Fruit fly (Drosophila melanogaster) whole organism, embryonic: ENCODE data around the gene CG7006.
A peak's percentile ranks its signal among the peaks of the same experiment; 100 is the strongest.

Experiments
- Atf3 ChIP-seq: fragments of 200-800 bp; sonication (Bioruptor generic); optimal IDR thresholded peaks from 3 replicates; lab custom pipeline; 2016; ENCODE audit warnings: missing biosample characterization, missing genetic modification characterization
- Atf6 ChIP-seq: fragments of 200-800 bp; sonication (Bioruptor generic); IDR thresholded peaks from 2 replicates; pipeline ENCODE4 v1.3.6; 2022; ENCODE audit warnings: missing biosample characterization, missing genetic modification characterization
- CG10431 ChIP-seq: fragments of 200-800 bp; sonication (Bioruptor generic); optimal IDR thresholded peaks from 3 replicates; lab custom pipeline; 2018; ENCODE audit warnings: missing biosample characterization, mild to moderate bottlenecking, missing genetic modification characterization
- CG11085 ChIP-seq: fragments of 200-800 bp; sonication (Bioruptor generic); IDR thresholded peaks from 2 replicates; pipeline ENCODE4 v1.3.6; 2022; ENCODE audit warnings: missing biosample characterization, missing genetic modification characterization
- CG11504 ChIP-seq: fragments of 200-800 bp; sonication (Bioruptor generic); optimal IDR thresholded peaks from 3 replicates; lab custom pipeline; 2019; ENCODE audit warnings: missing biosample characterization, mild to moderate bottlenecking, missing genetic modification characterization, moderate library complexity
- CG12155 ChIP-seq: fragments of 200-800 bp; sonication (Bioruptor generic); optimal IDR thresholded peaks from 3 replicates; lab custom pipeline; 2016; ENCODE audit warnings: missing biosample characterization, missing genetic modification characterization
- CG12236 ChIP-seq: fragments of 200-800 bp; sonication (Bioruptor generic); optimal IDR thresholded peaks from 2 replicates; lab custom pipeline; 2016; ENCODE audit warnings: missing biosample characterization, missing genetic modification characterization
- CG13123 ChIP-seq: fragments of 200-800 bp; sonication (Bioruptor generic); optimal IDR thresholded peaks from 2 replicates; lab custom pipeline; 2016; ENCODE audit warnings: missing biosample characterization, missing genetic modification characterization
- CG14441 ChIP-seq: fragments of 200-800 bp; sonication (Bioruptor generic); IDR thresholded peaks from 2 replicates; pipeline ENCODE4 v1.3.6; 2022; ENCODE audit warnings: missing biosample characterization, missing genetic modification characterization
- CG14965 ChIP-seq: fragments of 200-800 bp; sonication (Bioruptor generic); optimal IDR thresholded peaks from 2 replicates; lab custom pipeline; 2016; ENCODE audit warnings: missing biosample characterization, missing genetic modification characterization, borderline replicate concordance
- CG15011 ChIP-seq: fragments of 200-800 bp; sonication (Bioruptor generic); optimal IDR thresholded peaks from 3 replicates; lab custom pipeline; 2018; ENCODE audit warnings: missing biosample characterization, mild to moderate bottlenecking, missing genetic modification characterization
- CG1529 ChIP-seq: fragments of 200-800 bp; sonication (Bioruptor generic); optimal IDR thresholded peaks from 3 replicates; lab custom pipeline; 2018; ENCODE audit warnings: missing biosample characterization, missing genetic modification characterization
- CG1792 ChIP-seq: fragments of 200-800 bp; sonication (Bioruptor generic); optimal IDR thresholded peaks from 2 replicates; lab custom pipeline; 2016; ENCODE audit warnings: missing biosample characterization, missing genetic modification characterization
- CG2202 ChIP-seq: fragments of 200-800 bp; sonication (Bioruptor generic); optimal IDR thresholded peaks from 2 replicates; lab custom pipeline; 2018; ENCODE audit warnings: missing biosample characterization, mild to moderate bottlenecking, missing genetic modification characterization
- CG2889 ChIP-seq: fragments of 200-800 bp; sonication (Bioruptor generic); IDR thresholded peaks from 3 replicates; pipeline ENCODE4 v1.3.6; 2022; ENCODE audit warnings: missing biosample characterization, missing genetic modification characterization
- CG31441 ChIP-seq: fragments of 200-800 bp; sonication (Bioruptor generic); IDR thresholded peaks from 2 replicates; pipeline ENCODE4 v1.3.6; 2022; ENCODE audit warnings: missing biosample characterization, missing genetic modification characterization
- CG4617 ChIP-seq: fragments of 200-800 bp; sonication (Bioruptor generic); optimal IDR thresholded peaks from 3 replicates; lab custom pipeline; 2016; ENCODE audit warnings: missing biosample characterization, missing genetic modification characterization, borderline replicate concordance
- CG4854 ChIP-seq: fragments of 200-800 bp; sonication (Bioruptor generic); optimal IDR thresholded peaks from 2 replicates; lab custom pipeline; 2016; ENCODE audit warnings: missing biosample characterization, missing genetic modification characterization, inconsistent platforms
- CG6272 ChIP-seq: fragments of 200-800 bp; sonication (Bioruptor generic); IDR thresholded peaks from 2 replicates; pipeline ENCODE4 v1.3.6; 2022; ENCODE audit warnings: missing biosample characterization, missing genetic modification characterization
- CG6791 ChIP-seq: fragments of 200-800 bp; sonication (Bioruptor generic); IDR thresholded peaks from 3 replicates; pipeline ENCODE4 v1.3.6; 2022; ENCODE audit warnings: missing biosample characterization, missing genetic modification characterization; ENCODE audit not compliant: partially characterized antibody
- CG8765 ChIP-seq: fragments of 200-800 bp; sonication (Bioruptor generic); IDR thresholded peaks from 2 replicates; pipeline ENCODE4 v1.3.6; 2022; ENCODE audit warnings: missing biosample characterization, missing genetic modification characterization
- Camta ChIP-seq: fragments of 200-800 bp; sonication (Bioruptor generic); optimal IDR thresholded peaks from 2 replicates; lab custom pipeline; 2016; ENCODE audit warnings: missing biosample characterization, missing genetic modification characterization
- Deaf1 ChIP-seq: fragments of 200-800 bp; optimal IDR thresholded peaks from 3 replicates; lab custom pipeline; 2019; ENCODE audit warnings: missing biosample characterization, mild to moderate bottlenecking, missing genetic modification characterization, moderate library complexity
- Dip2 ChIP-seq: fragments of 200-800 bp; sonication (Bioruptor generic); IDR thresholded peaks from 2 replicates; pipeline ENCODE4 v1.3.6; 2022; ENCODE audit warnings: missing biosample characterization, missing genetic modification characterization
- E2f1 ChIP-seq: fragments of 200-800 bp; sonication (Bioruptor generic); IDR thresholded peaks from 2 replicates; pipeline ENCODE4 v1.3.6; 2022; ENCODE audit warnings: missing biosample characterization, missing genetic modification characterization
- E2f2 ChIP-seq: fragments of 200-800 bp; sonication (Bioruptor generic); IDR thresholded peaks from 2 replicates; pipeline ENCODE4 v1.3.6; 2022; ENCODE audit warnings: missing biosample characterization, missing genetic modification characterization
- Elba2 ChIP-seq: fragments of 200-800 bp; sonication (Bioruptor generic); optimal IDR thresholded peaks from 3 replicates; lab custom pipeline; 2016; ENCODE audit warnings: missing biosample characterization, missing genetic modification characterization
- HLHmδ ChIP-seq: fragments of 200-800 bp; sonication (Bioruptor generic); optimal IDR thresholded peaks from 2 replicates; lab custom pipeline; 2018; ENCODE audit warnings: missing biosample characterization, mild to moderate bottlenecking, missing genetic modification characterization, moderate library complexity
- Hr3 ChIP-seq: fragments of 200-800 bp; sonication (Bioruptor generic); optimal IDR thresholded peaks from 3 replicates; lab custom pipeline; 2016; ENCODE audit warnings: missing biosample characterization, missing genetic modification characterization
- Lhr ChIP-seq: fragments of 200-800 bp; sonication (Bioruptor generic); optimal IDR thresholded peaks from 3 replicates; lab custom pipeline; 2017; ENCODE audit warnings: mild to moderate bottlenecking, missing biosample characterization, missing genetic modification reagents, missing genetic modification characterization
- Neu2 ChIP-seq: fragments of 200-800 bp; sonication (Bioruptor generic); optimal IDR thresholded peaks from 3 replicates; lab custom pipeline; 2016; ENCODE audit warnings: missing biosample characterization, missing genetic modification characterization, borderline replicate concordance
- Oli ChIP-seq: fragments of 200-800 bp; sonication (Bioruptor generic); optimal IDR thresholded peaks from 2 replicates; lab custom pipeline; 2018; ENCODE audit warnings: missing biosample characterization, mild to moderate bottlenecking, missing genetic modification characterization, moderate library complexity
- Sry-β ChIP-seq: fragments of 200-800 bp; sonication (Bioruptor generic); optimal IDR thresholded peaks from 2 replicates; lab custom pipeline; 2018; ENCODE audit warnings: missing biosample characterization, mild to moderate bottlenecking, missing genetic modification characterization, moderate library complexity
- Vsx1 ChIP-seq: fragments of 200-800 bp; sonication (Bioruptor generic); optimal IDR thresholded peaks from 2 replicates; lab custom pipeline; 2017; ENCODE audit warnings: missing biosample characterization, mild to moderate bottlenecking, missing genetic modification characterization, missing genetic modification reagents
- chm ChIP-seq: fragments of 200-800 bp; sonication (Bioruptor generic); IDR thresholded peaks from 2 replicates; pipeline ENCODE4 v1.3.6; 2022; ENCODE audit warnings: missing biosample characterization, missing genetic modification characterization
- croc ChIP-seq: fragments of 200-800 bp; sonication (Bioruptor generic); conservative IDR thresholded peaks from 3 replicates; pipeline ENCODE4 v1.3.6; 2022; ENCODE audit warnings: missing biosample characterization, missing genetic modification characterization
- eve ChIP-seq, 2 experiments: fragments of >200 bp; optimal IDR thresholded peaks; 2 replicates each; lab custom pipeline; 2017; ENCODE audit warnings: missing biosample characterization in 2 of 2, missing genetic modification characterization in 2 of 2
- fru ChIP-seq: fragments of >200 bp; optimal IDR thresholded peaks from 2 replicates; lab custom pipeline; 2017
- knrl ChIP-seq: fragments of 200-800 bp; sonication (Bioruptor generic); IDR thresholded peaks from 3 replicates; pipeline ENCODE4 v1.3.6; 2022; ENCODE audit warnings: missing biosample characterization, missing genetic modification characterization; ENCODE audit not compliant: partially characterized antibody
- nom ChIP-seq: fragments of 200-800 bp; sonication (Bioruptor generic); optimal IDR thresholded peaks from 2 replicates; lab custom pipeline; 2017; ENCODE audit warnings: missing biosample characterization, missing genetic modification characterization, mild to moderate bottlenecking, moderate library complexity, missing genetic modification reagents
- pan ChIP-seq, 4 experiments: fragments of >200 bp in 3 of 4; fragments of 200-800 bp in 1 of 4; sonication (Bioruptor generic) in 1 of 4; optimal IDR thresholded peaks in 3 of 4; IDR thresholded peaks in 1 of 4; 2 replicates each; pipeline versions ENCODE4 v1.3.6 to Lab custom; 2017 to 2022; ENCODE audit warnings: missing biosample characterization in 2 of 4, missing genetic modification characterization in 2 of 4, mixed read lengths in 1 of 4
- pfk ChIP-seq: fragments of 200-800 bp; sonication (Bioruptor generic); optimal IDR thresholded peaks from 2 replicates; lab custom pipeline; 2018; ENCODE audit warnings: missing biosample characterization, mild to moderate bottlenecking, missing genetic modification characterization, moderate library complexity
- salm ChIP-seq: fragments of 200-800 bp; sonication (Bioruptor generic); optimal IDR thresholded peaks from 2 replicates; lab custom pipeline; 2018; ENCODE audit warnings: missing biosample characterization, mild to moderate bottlenecking, missing genetic modification characterization
- seq ChIP-seq: fragments of 200-800 bp; sonication (Bioruptor generic); IDR thresholded peaks from 2 replicates; pipeline ENCODE4 v1.3.6; 2022; ENCODE audit warnings: missing biosample characterization, missing genetic modification characterization
- sima ChIP-seq: fragments of 200-800 bp; sonication (Bioruptor generic); optimal IDR thresholded peaks from 2 replicates; lab custom pipeline; 2016; ENCODE audit warnings: missing biosample characterization, missing genetic modification characterization
- tna ChIP-seq: fragments of 200-800 bp; sonication (Bioruptor generic); IDR thresholded peaks from 2 replicates; pipeline ENCODE4 v1.3.6; 2022; ENCODE audit warnings: missing biosample characterization, missing genetic modification characterization; ENCODE audit not compliant: partially characterized antibody
- wek ChIP-seq: fragments of 200-800 bp; sonication (Bioruptor generic); optimal IDR thresholded peaks from 3 replicates; lab custom pipeline; 2018; ENCODE audit warnings: missing biosample characterization, mild to moderate bottlenecking, missing genetic modification characterization, moderate library complexity
- z ChIP-seq: fragments of 200-800 bp; sonication (Bioruptor generic); IDR thresholded peaks from 3 replicates; pipeline ENCODE4 v1.3.6; 2022; ENCODE audit warnings: missing biosample characterization, missing genetic modification characterization

The CG7006 gene

dm6 chr3R:24810844-24811625 lies 39.4 kb upstream of the CG7006 start (continued):
- TF ChIP-seq Vsx1 (GFP tag; lab: Kevin White, UChicago): peak; percentile 66
- no peak for TF ChIP-seq HLHmδ (GFP tag; lab: Kevin White, UChicago)
- peak; percentile 78; the same call in 2 of the 3 replicates for TF ChIP-seq CG2889 (GFP tag; lab: Robert Waterston, UW)
- TF ChIP-seq eve (GFP tag; optimal IDR thresholded peaks at IDR 0.05; lab: Kevin White, UChicago): no peak
- TF ChIP-seq knrl (GFP tag; lab: Robert Waterston, UW): no peak
- TF ChIP-seq Neu2 (GFP tag; lab: Kevin White, UChicago): no peak
- TF ChIP-seq fru: no peak
- TF ChIP-seq CG1792: peak; percentile 81
- peak; percentile 58; the same call in 2 of the 3 replicates for TF ChIP-seq croc
- TF ChIP-seq E2f2 (GFP tag; lab: Robert Waterston, UW): peak; percentile 66
- TF ChIP-seq z (GFP tag; lab: Robert Waterston, UW): 0 out of 3 replicates have a peak, but pooled peaks have one; percentile 18
- TF ChIP-seq pan (optimal IDR thresholded peaks at IDR 0.05; lab: Kevin White, UChicago): no peak
- peak in 1 of 2 experiments; percentile 93 for TF ChIP-seq pan (GFP tag; optimal IDR thresholded peaks at IDR 0.05 in 1 of 2, IDR thresholded peaks at IDR 0.05 in 1 of 2)
- TF ChIP-seq CG11504 (tag; lab: Kevin White, UChicago): peak; percentile 91
- peak; percentile 87 for TF ChIP-seq Hr3 (GFP tag; lab: Kevin White, UChicago)
- peak; percentile 76 for TF ChIP-seq CG4854 (GFP tag; lab: Kevin White, UChicago)
- TF ChIP-seq CG14965: no peak
- TF ChIP-seq CG14441 (GFP tag; lab: Robert Waterston, UW): peak; percentile 91
- TF ChIP-seq tna (GFP tag; lab: Robert Waterston, UW): no peak
- peak; percentile 81 for TF ChIP-seq CG6272 (GFP tag; lab: Robert Waterston, UW)
- TF ChIP-seq CG11085 (GFP tag; lab: Robert Waterston, UW): peak; percentile 63; the same call in 1 of the 2 replicates
- TF ChIP-seq Atf6: peak; percentile 94
- peak; percentile 89 for TF ChIP-seq Oli (tag; lab: Kevin White, UChicago)
- peak; percentile 85 for TF ChIP-seq salm
- peak; percentile 73 for TF ChIP-seq CG13123
- peak; percentile 52 for TF ChIP-seq CG12236 (GFP tag; lab: Kevin White, UChicago)
- peak; percentile 20; the same call in 1 of the 2 replicates for TF ChIP-seq CG8765
- TF ChIP-seq CG12155 (GFP tag; lab: Kevin White, UChicago): peak; percentile 87
- peak; percentile 83 for TF ChIP-seq CG31441 (GFP tag; lab: Robert Waterston, UW)
- TF ChIP-seq CG6791 (GFP tag; lab: Robert Waterston, UW): no peak
- no peak for TF ChIP-seq Sry-β
- TF ChIP-seq CG10431: peak; percentile 54
- peak; percentile 54 for TF ChIP-seq CG2202 (tag; lab: Kevin White, UChicago)
- TF ChIP-seq Elba2 (GFP tag; lab: Kevin White, UChicago): no peak
- peak; percentile 78 for TF ChIP-seq CG15011 (GFP tag; lab: Kevin White, UChicago)
- peak; percentile 36 for TF ChIP-seq CG4617 (GFP tag; lab: Kevin White, UChicago)
- peak; percentile 41 for TF ChIP-seq Lhr (GFP tag; lab: Kevin White, UChicago)
- peak; percentile 78 for TF ChIP-seq Camta
- peak; percentile 92 for TF ChIP-seq seq (GFP tag; lab: Robert Waterston, UW)
- TF ChIP-seq pfk (GFP tag; lab: Kevin White, UChicago): no peak
- TF ChIP-seq chm (GFP tag; lab: Robert Waterston, UW): peak; percentile 90
- TF ChIP-seq Dip2 (GFP tag; lab: Robert Waterston, UW): peak; percentile 47; the same call in 1 of the 2 replicates
- TF ChIP-seq nom (GFP tag; lab: Kevin White, UChicago): peak; percentile 19
- TF ChIP-seq Atf3 (GFP tag; lab: Kevin White, UChicago): peak; percentile 76
- peak; percentile 87 for TF ChIP-seq E2f1
- peak; percentile 71 for TF ChIP-seq sima (GFP tag; lab: Kevin White, UChicago)
- TF ChIP-seq wek (GFP tag; lab: Kevin White, UChicago): peak; percentile 77
- peak; percentile 78 for TF ChIP-seq CG1529
- TF ChIP-seq Deaf1: no peak
